Fruit fly (Drosophila melanogaster): ENCODE results near the gene Nup154.

Gene Nup154

DNA sequence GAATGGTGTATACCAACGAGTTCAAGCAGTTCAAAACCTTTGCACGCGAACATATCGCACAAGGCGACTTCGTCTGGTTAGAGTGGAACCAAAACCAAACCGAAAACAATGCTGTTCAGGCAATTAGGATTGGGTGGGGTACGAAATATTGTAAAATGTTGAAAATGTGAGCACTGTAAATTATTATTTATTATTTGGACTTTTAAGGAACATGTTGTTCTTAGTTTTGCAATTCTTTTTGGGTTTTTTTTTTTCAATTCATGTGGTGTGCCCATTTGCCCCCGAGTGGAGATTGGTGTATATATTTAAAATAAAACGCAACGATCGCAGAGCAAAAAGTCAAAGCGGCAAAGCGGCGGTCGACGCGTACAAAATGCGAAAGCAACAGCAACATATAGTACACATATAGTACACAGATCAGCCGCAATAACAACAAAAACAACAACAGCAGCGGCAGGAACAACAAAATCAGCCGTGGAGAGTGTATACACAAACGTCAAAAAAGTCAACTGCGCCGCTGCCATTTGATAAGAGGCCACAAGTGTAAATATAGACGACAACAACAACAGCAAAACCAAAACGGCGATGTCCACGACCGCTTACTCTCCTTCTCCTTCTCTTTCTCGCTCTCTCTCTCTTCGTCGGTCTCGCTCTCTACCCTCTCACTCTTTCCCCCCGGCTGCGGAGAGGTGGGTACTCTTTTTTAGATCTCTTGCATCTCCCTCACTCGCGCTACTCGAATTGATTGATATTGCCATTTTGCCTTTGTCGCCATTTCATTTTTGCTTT, 40.3 kb downstream of the Nup154 start (continued):
- TF ChIP-seq nerfin-2 (GFP tag; IDR thresholded peaks at IDR 0.05; ENCODE audit: partially characterized antibody): no peak
- TF ChIP-seq stc (GFP tag; IDR thresholded peaks at IDR 0.05): no peak; the same call in 1 of the 2 replicates
- TF ChIP-seq Ravus (GFP tag; IDR thresholded peaks at IDR 0.05): no peak
- no peak for TF ChIP-seq CG14667 (GFP tag; IDR thresholded peaks at IDR 0.05)
- no peak for TF ChIP-seq abd-A (tag; optimal IDR thresholded peaks at IDR 0.05)
- no peak for TF ChIP-seq bbx (GFP tag; IDR thresholded peaks at IDR 0.05; ENCODE audit: partially characterized antibody)
- no peak for TF ChIP-seq lov (optimal IDR thresholded peaks at IDR 0.05)
- TF ChIP-seq lov (GFP tag; IDR thresholded peaks at IDR 0.05): no peak
- TF ChIP-seq org-1 (GFP tag; optimal IDR thresholded peaks at IDR 0.05): peak; percentile 55
- no peak for TF ChIP-seq fru (optimal IDR thresholded peaks at IDR 0.05)
- no peak for TF ChIP-seq da (GFP tag; optimal IDR thresholded peaks at IDR 0.05)
- no peak for TF ChIP-seq CG31224 (GFP tag; IDR thresholded peaks at IDR 0.05)
- no peak for TF ChIP-seq CG7928 (GFP tag; optimal IDR thresholded peaks at IDR 0.05)
- TF ChIP-seq Fer3 (tag; optimal IDR thresholded peaks at IDR 0.05): peak; percentile 21
- TF ChIP-seq en (GFP tag; optimal IDR thresholded peaks at IDR 0.05): no peak
- peak; percentile 6 for TF ChIP-seq CG1603 (tag; optimal IDR thresholded peaks at IDR 0.05)
- TF ChIP-seq Optix (GFP tag; IDR thresholded peaks at IDR 0.05): no peak
- TF ChIP-seq CG2889 (GFP tag; IDR thresholded peaks at IDR 0.05): no peak
- TF ChIP-seq CG15696 (tag; optimal IDR thresholded peaks at IDR 0.05): peak; percentile 58
- no peak for TF ChIP-seq cas (GFP tag; IDR thresholded peaks at IDR 0.05)
- no peak for TF ChIP-seq run (tag; optimal IDR thresholded peaks at IDR 0.05)
- no peak for TF ChIP-seq D19B (GFP tag; optimal IDR thresholded peaks at IDR 0.05)
- no peak for TF ChIP-seq CG18764 (GFP tag; optimal IDR thresholded peaks at IDR 0.05)
- peak; percentile 45 for TF ChIP-seq tio (GFP tag; optimal IDR thresholded peaks at IDR 0.05)
- TF ChIP-seq Aef1 (GFP tag; IDR thresholded peaks at IDR 0.05): peak; percentile 74
- TF ChIP-seq CG5180 (GFP tag; optimal IDR thresholded peaks at IDR 0.05): peak; percentile 58
- TF ChIP-seq sug (tag; optimal IDR thresholded peaks at IDR 0.05): peak; percentile 63
- TF ChIP-seq Nf-YC (tag; optimal IDR thresholded peaks at IDR 0.05): no peak
- TF ChIP-seq CG10431 (GFP tag; optimal IDR thresholded peaks at IDR 0.05): peak; percentile 62
- TF ChIP-seq pnt (GFP tag; optimal IDR thresholded peaks at IDR 0.05): no peak
- peak; percentile 44 for TF ChIP-seq oc (tag; optimal IDR thresholded peaks at IDR 0.05)
- no peak for TF ChIP-seq CG8944 (GFP tag; optimal IDR thresholded peaks at IDR 0.05)
- no peak for TF ChIP-seq CG17802 (tag; optimal IDR thresholded peaks at IDR 0.05)
- TF ChIP-seq CG12219 (GFP tag; optimal IDR thresholded peaks at IDR 0.05): peak; percentile 36
- TF ChIP-seq CG9727 (GFP tag; optimal IDR thresholded peaks at IDR 0.05): peak; percentile 50
- peak; percentile 72 for TF ChIP-seq nau (GFP tag; optimal IDR thresholded peaks at IDR 0.05)
- TF ChIP-seq tll (GFP tag; optimal IDR thresholded peaks at IDR 0.05): no peak
- no peak for TF ChIP-seq gfzf (GFP tag; optimal IDR thresholded peaks at IDR 0.05)
- no peak for TF ChIP-seq pita (GFP tag; optimal IDR thresholded peaks at IDR 0.05)
- peak; percentile 63 for TF ChIP-seq lilli (GFP tag; optimal IDR thresholded peaks at IDR 0.05)
- TF ChIP-seq CG34376 (GFP tag; optimal IDR thresholded peaks at IDR 0.05): peak; percentile 67
- no peak; the same call in 1 of the 2 replicates for TF ChIP-seq CG6689 (GFP tag; IDR thresholded peaks at IDR 0.05)
- TF ChIP-seq CG33213 (GFP tag; optimal IDR thresholded peaks at IDR 0.05): no peak
- peak; percentile 31 for TF ChIP-seq CG12155 (GFP tag; optimal IDR thresholded peaks at IDR 0.05)
- TF ChIP-seq Hmr (GFP tag; optimal IDR thresholded peaks at IDR 0.05): peak; percentile 74
- TF ChIP-seq Med (GFP tag): peak; percentile 78
- no peak for TF ChIP-seq CG30431 (GFP tag; optimal IDR thresholded peaks at IDR 0.05)
- peak; percentile 45 for TF ChIP-seq cwo (GFP tag; optimal IDR thresholded peaks at IDR 0.05)
- TF ChIP-seq CG2875 (GFP tag; optimal IDR thresholded peaks at IDR 0.05): peak; percentile 72
- TF ChIP-seq fd102C (GFP tag; optimal IDR thresholded peaks at IDR 0.05): no peak
